Worm (Caenorhabditis elegans): ENCODE measurements around the gene F22H10.3.

F22H10.3 gene

ce11 chrX:16704086-16704485, 26.6 kb upstream of the F22H10.3 start:
- no peak for TF ChIP-seq fos-1 (tag; optimal IDR thresholded peaks at IDR 0.05)
- no peak for TF ChIP-seq snpc-1.2 (GFP tag; IDR thresholded peaks at IDR 0.05)
- TF ChIP-seq hlh-30 (tag; optimal IDR thresholded peaks at IDR 0.05; ENCODE audit: insufficient read depth): peak; percentile 8
- peak; percentile 47 for TF ChIP-seq dve-1 (tag; optimal IDR thresholded peaks at IDR 0.05; ENCODE audit: insufficient read depth)
- no peak for TF ChIP-seq dpl-1 (GFP tag; optimal IDR thresholded peaks at IDR 0.05)
- TF ChIP-seq cey-2 (tag; optimal IDR thresholded peaks at IDR 0.05; ENCODE audit: borderline replicate concordance, insufficient read depth): no peak
- peak; percentile 33 for TF ChIP-seq hlh-11 (tag; optimal IDR thresholded peaks at IDR 0.05)
- no peak for TF ChIP-seq Y105C5A.15 (GFP tag; IDR thresholded peaks at IDR 0.05)
- TF ChIP-seq rbr-2 (tag; optimal IDR thresholded peaks at IDR 0.05): peak; percentile 5
- peak in 1 of 2 experiments; percentile 63 for TF ChIP-seq unc-62 (GFP tag; optimal IDR thresholded peaks at IDR 0.05 in 1 of 2)
- no peak for TF ChIP-seq unc-62 (tag; optimal IDR thresholded peaks at IDR 0.05)
- TF ChIP-seq mxl-3 (GFP tag; optimal IDR thresholded peaks at IDR 0.05): no peak
- TF ChIP-seq snpc-4 (tag; optimal IDR thresholded peaks at IDR 0.05): no peak
- TF ChIP-seq ceh-32 (tag; optimal IDR thresholded peaks at IDR 0.05; ENCODE audit: poor library complexity): no peak
- no peak for TF ChIP-seq D1046.2 (GFP tag; IDR thresholded peaks at IDR 0.05)
- TF ChIP-seq mdl-1 (tag; optimal IDR thresholded peaks at IDR 0.05): no peak
- no peak for TF ChIP-seq F44E2.7 (GFP tag; IDR thresholded peaks at IDR 0.05)
- no peak for TF ChIP-seq ceh-44 (GFP tag; IDR thresholded peaks at IDR 0.05)
- TF ChIP-seq hmg-1.1 (GFP tag; IDR thresholded peaks at IDR 0.05): peak; percentile 49
- TF ChIP-seq vab-7 (GFP tag; IDR thresholded peaks at IDR 0.05): no peak

ce11 chrX:16702232-16702631, 24.7 kb upstream of the F22H10.3 start, which contains the start of gene F22H10.1:
Gene F22H10.1 (plus strand): TSS chrX:16702442.
- TF ChIP-seq mes-2 (tag; optimal IDR thresholded peaks at IDR 0.05; ENCODE audit: poor library complexity, severe bottlenecking) (no peak), nhr-42 (GFP tag; IDR thresholded peaks at IDR 0.05) (no peak), ceh-28 (tag; optimal IDR thresholded peaks at IDR 0.05) (no peak), set-16 (GFP tag; IDR thresholded peaks at IDR 0.05) (no peak), unc-62 (GFP tag; optimal IDR thresholded peaks at IDR 0.05 in 1 of 2) (peak in 1 of 2 experiments; percentile 93), unc-62 (tag; optimal IDR thresholded peaks at IDR 0.05) (no peak), tag-97 (GFP tag; IDR thresholded peaks at IDR 0.05) (no peak)

ce11 chrX:16698074-16698473, 20.6 kb upstream of the F22H10.3 start:
- TF ChIP-seq aha-1 (tag) (peak; percentile 95), ceh-62 (tag; optimal IDR thresholded peaks at IDR 0.05) (no peak), ctbp-1 (GFP tag; IDR thresholded peaks at IDR 0.05) (no peak)

ce11 chrX:16696822-16697221, 19.3 kb upstream of the F22H10.3 start:
- no peak for TF ChIP-seq lin-38 (GFP tag; IDR thresholded peaks at IDR 0.05)
- TF ChIP-seq set-16 (GFP tag; IDR thresholded peaks at IDR 0.05): peak; percentile 93
- TF ChIP-seq hlh-11 (tag; optimal IDR thresholded peaks at IDR 0.05): no peak
- 0 out of 2 replicates have a peak, but pooled peaks have one; percentile 43 for TF ChIP-seq dmd-9 (GFP tag; IDR thresholded peaks at IDR 0.05)

ce11 chrX:16695184-16695583, 17.7 kb upstream of the F22H10.3 start:
- TF ChIP-seq snpc-1.2 (GFP tag; IDR thresholded peaks at IDR 0.05) (no peak), set-16 (GFP tag; IDR thresholded peaks at IDR 0.05) (no peak), lin-1 (GFP tag; IDR thresholded peaks at IDR 0.05) (no peak), unc-39 (tag; optimal IDR thresholded peaks at IDR 0.05) (no peak), dmd-6 (GFP tag; IDR thresholded peaks at IDR 0.05) (peak; percentile 25; the same call in 1 of the 2 replicates), nhr-237 (tag; optimal IDR thresholded peaks at IDR 0.05) (no peak), cey-2 (tag; optimal IDR thresholded peaks at IDR 0.05; ENCODE audit: borderline replicate concordance, insufficient read depth) (no peak), aha-1 (tag) (no peak), mdl-1 (tag; optimal IDR thresholded peaks at IDR 0.05) (no peak), daf-19 (GFP tag; conservative IDR thresholded peaks at IDR 0.05) (no peak), skn-1 (tag; optimal IDR thresholded peaks at IDR 0.05) (no peak), nhr-11 (tag; optimal IDR thresholded peaks at IDR 0.05) (no peak), mxl-3 (GFP tag; optimal IDR thresholded peaks at IDR 0.05) (peak; percentile 3), ceh-62 (tag; optimal IDR thresholded peaks at IDR 0.05) (no peak), jun-1 (tag; optimal IDR thresholded peaks at IDR 0.05) (no peak), zag-1 (tag; optimal IDR thresholded peaks at IDR 0.05) (no peak), T26A8.4 (GFP tag; IDR thresholded peaks at IDR 0.05) (peak; percentile 50; the same call in 1 of the 2 replicates), daf-8 (GFP tag; IDR thresholded peaks at IDR 0.05) (no peak), lim-7 (GFP tag; IDR thresholded peaks at IDR 0.05) (no peak), nhr-28 (tag; optimal IDR thresholded peaks at IDR 0.05) (peak; percentile 0), ctbp-1 (GFP tag; IDR thresholded peaks at IDR 0.05) (no peak), pha-4 (GFP tag; IDR thresholded peaks at IDR 0.05) (no peak), pha-4 (tag; optimal IDR thresholded peaks at IDR 0.05) (no peak)
